ENCODE assay signal across 2 fruit fly cellular contexts in genomic region chr3R:24122369-24122768, dm6.
TF ChIP-seq lines count a peak whose summit lies in the region.

No protein-coding gene starts in this region.

TF ChIP-seq in whole organism, prepupa, 60 proteins besides CTCF, POLR2A, EP300 and RAD21:
- TF ChIP-seq svp (GFP tag; lab: Kevin White, UChicago) (peak; percentile 95), eg (GFP tag; IDR thresholded peaks at IDR 0.05; lab: Robert Waterston, UW) (no peak)
TF ChIP-seq in whole organism, prepupa: peak in this region for 1.

TF ChIP-seq in whole organism, pupa, 21 proteins besides CTCF, POLR2A, EP300 and RAD21:
- TF ChIP-seq Ets98B (GFP tag; IDR thresholded peaks at IDR 0.05; lab: Robert Waterston, UW) (peak; percentile 17; the same call in 1 of the 2 replicates), EcR (GFP tag; optimal IDR thresholded peaks at IDR 0.05; lab: Kevin White, UChicago) (peak; percentile 67), CG10348 (GFP tag; IDR thresholded peaks at IDR 0.05; lab: Robert Waterston, UW) (no peak), rn (GFP tag; IDR thresholded peaks at IDR 0.05; lab: Robert Waterston, UW) (no peak), CG15710 (tag; optimal IDR thresholded peaks at IDR 0.05; lab: Kevin White, UChicago) (no peak), gl (tag; optimal IDR thresholded peaks at IDR 0.05; lab: Kevin White, UChicago) (no peak), Pif1A (GFP tag; optimal IDR thresholded peaks at IDR 0.05; lab: Kevin White, UChicago) (no peak), fd96Ca (GFP tag; IDR thresholded peaks at IDR 0.05; lab: Robert Waterston, UW) (no peak), CG9948 (tag; optimal IDR thresholded peaks at IDR 0.05; lab: Kevin White, UChicago) (no peak), CG14655 (GFP tag; optimal IDR thresholded peaks at IDR 0.05; lab: Kevin White, UChicago) (no peak), CG12605 (GFP tag; IDR thresholded peaks at IDR 0.05; lab: Robert Waterston, UW) (no peak), CG32121 (GFP tag; IDR thresholded peaks at IDR 0.05; lab: Robert Waterston, UW) (no peak), CG17806 (tag; optimal IDR thresholded peaks at IDR 0.05; lab: Kevin White, UChicago) (no peak), CG34367 (tag; optimal IDR thresholded peaks at IDR 0.05; lab: Kevin White, UChicago) (no peak), Snoo (tag; optimal IDR thresholded peaks at IDR 0.05; lab: Kevin White, UChicago) (no peak)
TF ChIP-seq in whole organism, pupa: peak in this region for 2.
